Worm (Caenorhabditis elegans): ENCODE results near the gene R10H10.7.

ce11 chrIV:10436401-10436800 is 22.7 kb upstream of the R10H10.7 start, which contains the start of gene ins-1:
- TF ChIP-seq lir-3 (tag; optimal IDR thresholded peaks at IDR 0.05) (no peak), dpl-1 (GFP tag; optimal IDR thresholded peaks at IDR 0.05) (no peak), ces-1 (GFP tag; optimal IDR thresholded peaks at IDR 0.05) (no peak), snpc-4 (tag; optimal IDR thresholded peaks at IDR 0.05) (no peak)
